Worm (Caenorhabditis elegans) whole organism, mixed stage, embryonic: ENCODE measurements around the gene trpa-1.

Experiments used
- bed-3 ChIP-seq: fragments of 200-800 bp; sonication (Bioruptor generic); optimal IDR thresholded peaks from 3 replicates; lab custom pipeline; 2018; ENCODE audit warnings: mild to moderate bottlenecking, missing genetic modification characterization, moderate library complexity, missing compliant biosample characterization
- blmp-1 ChIP-seq: fragments of 150-350 bp; optimal IDR thresholded peaks from 2 replicates; lab custom pipeline; 2014; ENCODE audit warnings: missing biosample characterization, missing genetic modification characterization
- ceh-39 ChIP-seq: fragments of 150-350 bp; optimal IDR thresholded peaks from 2 replicates; lab custom pipeline; 2014; ENCODE audit warnings: missing biosample characterization, missing genetic modification characterization
- ceh-43 ChIP-seq: fragments of 200-800 bp; sonication (Bioruptor generic); optimal IDR thresholded peaks from 2 replicates; lab custom pipeline; 2018; ENCODE audit warnings: mild to moderate bottlenecking, missing genetic modification characterization, moderate library complexity, missing compliant biosample characterization
- ceh-83 ChIP-seq: fragments of 200-800 bp; sonication (Bioruptor generic); optimal IDR thresholded peaks from 2 replicates; lab custom pipeline; 2018; ENCODE audit warnings: mild to moderate bottlenecking, missing genetic modification characterization, missing compliant biosample characterization
- ces-1 ChIP-seq: fragments of 150-350 bp; optimal IDR thresholded peaks from 2 replicates; lab custom pipeline; 2014; ENCODE audit warnings: missing biosample characterization, missing genetic modification reagents, missing genetic modification characterization
- cnd-1 ChIP-seq: fragments of 200-800 bp; sonication (Bioruptor generic); optimal IDR thresholded peaks from 2 replicates; lab custom pipeline; 2018; ENCODE audit warnings: mild to moderate bottlenecking, missing genetic modification characterization, missing compliant biosample characterization
- drap-1 ChIP-seq: fragments of 200-800 bp; sonication (Bioruptor generic); optimal IDR thresholded peaks from 3 replicates; lab custom pipeline; 2018; ENCODE audit warnings: mild to moderate bottlenecking, missing genetic modification characterization, missing compliant biosample characterization
- elt-1 ChIP-seq: sonication (generic microtip); optimal IDR thresholded peaks from 2 replicates; lab custom pipeline; 2017; ENCODE audit warnings: missing genetic modification characterization, mild to moderate bottlenecking, missing compliant biosample characterization, antibody characterized with exemption, moderate library complexity, borderline replicate concordance; ENCODE audit not compliant: insufficient read depth
- flh-1 ChIP-seq: fragments of 200-800 bp; sonication (Bioruptor generic); optimal IDR thresholded peaks from 2 replicates; lab custom pipeline; 2018; ENCODE audit warnings: mild to moderate bottlenecking, missing genetic modification characterization, moderate library complexity, missing compliant biosample characterization
- ham-2 ChIP-seq: fragments of 200-800 bp; sonication (Bioruptor generic); optimal IDR thresholded peaks from 2 replicates; lab custom pipeline; 2018; ENCODE audit warnings: mild to moderate bottlenecking, missing genetic modification characterization, missing compliant biosample characterization
- hlh-1 ChIP-seq: fragments of 150-350 bp; optimal IDR thresholded peaks from 2 replicates; lab custom pipeline; 2014; ENCODE audit warnings: missing biosample characterization, missing genetic modification reagents, missing genetic modification characterization
- lin-32 ChIP-seq: fragments of 200-800 bp; sonication (Bioruptor generic); optimal IDR thresholded peaks from 2 replicates; lab custom pipeline; 2018; ENCODE audit warnings: mild to moderate bottlenecking, missing genetic modification characterization, missing compliant biosample characterization
- lsy-2 ChIP-seq: fragments of 150-350 bp; optimal IDR thresholded peaks from 2 replicates; lab custom pipeline; 2014; ENCODE audit warnings: missing biosample characterization, missing genetic modification characterization
- mep-1 ChIP-seq: fragments of 150-350 bp; optimal IDR thresholded peaks from 2 replicates; lab custom pipeline; 2017; ENCODE audit warnings: missing biosample characterization, missing genetic modification reagents, missing genetic modification characterization, inconsistent platforms
- mls-2 ChIP-seq: sonication (generic microtip); optimal IDR thresholded peaks from 2 replicates; lab custom pipeline; 2016; ENCODE audit warnings: mild to moderate bottlenecking, missing genetic modification characterization, moderate library complexity, missing compliant biosample characterization
- nhr-2 ChIP-seq: fragments of 150-350 bp; optimal IDR thresholded peaks from 2 replicates; lab custom pipeline; 2014; ENCODE audit warnings: missing biosample characterization, missing genetic modification characterization
- nhr-237 ChIP-seq: fragments of 150-350 bp; optimal IDR thresholded peaks from 2 replicates; lab custom pipeline; 2014; ENCODE audit warnings: missing biosample characterization, missing genetic modification characterization
- nhr-76 ChIP-seq: sonication (generic microtip); optimal IDR thresholded peaks from 2 replicates; lab custom pipeline; 2017; ENCODE audit warnings: missing biosample characterization, missing genetic modification characterization
- sem-2 ChIP-seq: fragments of 200-800 bp; sonication (Bioruptor generic); optimal IDR thresholded peaks from 2 replicates; lab custom pipeline; 2018; ENCODE audit warnings: mild to moderate bottlenecking, missing genetic modification characterization, missing compliant biosample characterization
- snpc-4 ChIP-seq: fragments of 150-350 bp; optimal IDR thresholded peaks from 2 replicates; lab custom pipeline; 2014; ENCODE audit warnings: missing biosample characterization, missing genetic modification characterization
- sptf-1 ChIP-seq: sonication (generic microtip); optimal IDR thresholded peaks from 2 replicates; lab custom pipeline; 2017; ENCODE audit warnings: mild to moderate bottlenecking, missing genetic modification characterization, moderate library complexity, missing compliant biosample characterization
- unc-39 ChIP-seq: fragments of 150-350 bp; optimal IDR thresholded peaks from 2 replicates; lab custom pipeline; 2014; ENCODE audit warnings: missing biosample characterization, missing genetic modification characterization
- unc-62 ChIP-seq: fragments of 150-350 bp; optimal IDR thresholded peaks from 2 replicates; lab custom pipeline; 2014; ENCODE audit warnings: missing biosample characterization, missing genetic modification reagents, missing genetic modification characterization
- zip-8 ChIP-seq: fragments of 150-350 bp; optimal IDR thresholded peaks from 2 replicates; lab custom pipeline; 2014; ENCODE audit warnings: missing biosample characterization, missing genetic modification characterization

trpa-1 gene

ce11 chrIV:11867652-11868232, 3.4 kb downstream of the trpa-1 start:
- peak; percentile 7 for TF ChIP-seq mls-2 (tag; lab: Kevin White, UChicago)
- no peak for TF ChIP-seq bed-3
- TF ChIP-seq mep-1 (tag; lab: Kevin White, UChicago): peak; percentile 12
- peak; percentile 92 for TF ChIP-seq cnd-1 (tag; lab: Kevin White, UChicago)
- TF ChIP-seq nhr-2 (tag; lab: Kevin White, UChicago): peak; percentile 95
- TF ChIP-seq sptf-1: peak; percentile 29
- no peak for TF ChIP-seq ceh-83 (GFP tag; lab: Kevin White, UChicago)
- no peak for TF ChIP-seq zip-8 (tag; lab: Kevin White, UChicago)
- TF ChIP-seq lin-32 (GFP tag; lab: Kevin White, UChicago): peak; percentile 96
- no peak for TF ChIP-seq snpc-4
- TF ChIP-seq lsy-2 (tag; lab: Kevin White, UChicago): no peak
- peak; percentile 49 for TF ChIP-seq ces-1 (GFP tag; lab: Kevin White, UChicago)
- no peak for TF ChIP-seq hlh-1 (tag; lab: Kevin White, UChicago)

ce11 chrIV:11868452-11868851, 4.1 kb downstream of the trpa-1 start:
- TF ChIP-seq ceh-43 (GFP tag; lab: Kevin White, UChicago): peak; percentile 41
- TF ChIP-seq lin-32 (GFP tag; lab: Kevin White, UChicago): no peak

ce11 chrIV:11871083-11871482, 6.8 kb downstream of the trpa-1 start:
- TF ChIP-seq cnd-1 (tag; lab: Kevin White, UChicago) (peak; percentile 47), lin-32 (GFP tag; lab: Kevin White, UChicago) (peak; percentile 41), ces-1 (GFP tag; lab: Kevin White, UChicago) (peak; percentile 42), zip-8 (tag; lab: Kevin White, UChicago) (no peak), mep-1 (tag; lab: Kevin White, UChicago) (peak; percentile 4), sem-2 (GFP tag; lab: Kevin White, UChicago) (no peak)

- no peak for TF ChIP-seq nhr-237 (tag; lab: Kevin White, UChicago)
- peak; percentile 58 for TF ChIP-seq ces-1 (GFP tag; lab: Kevin White, UChicago)
- TF ChIP-seq sptf-1: peak; percentile 4
These were observed 7.6 kb downstream of the trpa-1 start for ce11 chrIV:11871898-11872297.

ce11 chrIV:11877674-11878073, 13.3 kb downstream of the trpa-1 start, which contains the start of gene pph-2:
Gene pph-2, minus strand, starts transcription at chrIV:11877774.
- no peak for TF ChIP-seq nhr-76 (tag; lab: Kevin White, UChicago)
- no peak for TF ChIP-seq blmp-1
- TF ChIP-seq unc-39 (tag; lab: Kevin White, UChicago): no peak
- no peak for TF ChIP-seq zip-8 (tag; lab: Kevin White, UChicago)
- TF ChIP-seq drap-1 (GFP tag; lab: Kevin White, UChicago): no peak
- no peak for TF ChIP-seq unc-62
- TF ChIP-seq ceh-39 (tag; lab: Kevin White, UChicago): no peak
- TF ChIP-seq, all 35 proteins: peak for 0

ce11 chrIV:11878249-11878648, 13.9 kb downstream of the trpa-1 start, which contains the start of gene cutl-27:
Gene cutl-27, plus strand, starts transcription at chrIV:11878549.
- no peak for TF ChIP-seq bed-3
- no peak for TF ChIP-seq nhr-2 (tag; lab: Kevin White, UChicago)
- no peak for TF ChIP-seq sptf-1
- no peak for TF ChIP-seq ham-2
- TF ChIP-seq ceh-39 (tag; lab: Kevin White, UChicago): no peak
- no peak for TF ChIP-seq lin-32 (GFP tag; lab: Kevin White, UChicago)
- no peak for TF ChIP-seq nhr-76 (tag; lab: Kevin White, UChicago)
- TF ChIP-seq, all 35 proteins: peak for 0

ce11 chrIV:11882534-11882933, 18.2 kb downstream of the trpa-1 start:
- no peak for TF ChIP-seq sem-2 (GFP tag; lab: Kevin White, UChicago)

ce11 chrIV:11883478-11883877, 19.2 kb downstream of the trpa-1 start:
- TF ChIP-seq elt-1 (peak; percentile 75), flh-1 (GFP tag; lab: Kevin White, UChicago) (no peak), ham-2 (peak; percentile 94), zip-8 (tag; lab: Kevin White, UChicago) (no peak), unc-62 (peak; percentile 41), blmp-1 (peak; percentile 63), lin-32 (GFP tag; lab: Kevin White, UChicago) (no peak), sem-2 (GFP tag; lab: Kevin White, UChicago) (no peak)
- TF ChIP-seq, all 35 proteins: peak for 4
